Fruit fly (Drosophila melanogaster) whole organism, embryonic: ENCODE data around the gene CG31100.

Experiments used
- Atf-2 ChIP-seq: fragments of 200-800 bp; sonication (Bioruptor generic); optimal IDR thresholded peaks from 2 replicates; lab custom pipeline; 2016; ENCODE audit warnings: missing biosample characterization, missing genetic modification characterization
- Bteb2 ChIP-seq: fragments of 200-800 bp; sonication (Bioruptor generic); optimal IDR thresholded peaks from 2 replicates; lab custom pipeline; 2016; ENCODE audit warnings: missing biosample characterization, missing genetic modification characterization
- CG10979 ChIP-seq: fragments of 200-800 bp; sonication (Bioruptor generic); optimal IDR thresholded peaks from 2 replicates; lab custom pipeline; 2018; ENCODE audit warnings: missing biosample characterization, mild to moderate bottlenecking, missing genetic modification characterization, moderate library complexity
- CG11504 ChIP-seq: fragments of 200-800 bp; sonication (Bioruptor generic); optimal IDR thresholded peaks from 3 replicates; lab custom pipeline; 2019; ENCODE audit warnings: missing biosample characterization, mild to moderate bottlenecking, missing genetic modification characterization, moderate library complexity
- CG12391 ChIP-seq: fragments of 200-800 bp; sonication (Bioruptor generic); optimal IDR thresholded peaks from 3 replicates; lab custom pipeline; 2018; ENCODE audit warnings: missing biosample characterization, mild to moderate bottlenecking, missing genetic modification characterization, moderate library complexity
- CG14050 ChIP-seq: fragments of 200-800 bp; sonication (Bioruptor generic); IDR thresholded peaks from 3 replicates; pipeline ENCODE4 v1.3.6; 2022; ENCODE audit warnings: missing biosample characterization, missing genetic modification characterization
- CG14965 ChIP-seq: fragments of 200-800 bp; sonication (Bioruptor generic); optimal IDR thresholded peaks from 2 replicates; lab custom pipeline; 2016; ENCODE audit warnings: missing biosample characterization, missing genetic modification characterization, borderline replicate concordance
- CG17328 ChIP-seq: fragments of 200-800 bp; sonication (Bioruptor generic); IDR thresholded peaks from 2 replicates; pipeline ENCODE4 v1.3.6; 2022; ENCODE audit warnings: missing biosample characterization, missing genetic modification characterization
- CG17361 ChIP-seq: fragments of 200-800 bp; sonication (Bioruptor generic); IDR thresholded peaks from 3 replicates; pipeline ENCODE4 v1.3.6; 2022; ENCODE audit warnings: missing biosample characterization, missing genetic modification characterization
- CG2712 ChIP-seq: fragments of 200-800 bp; optimal IDR thresholded peaks from 3 replicates; lab custom pipeline; 2019; ENCODE audit warnings: missing biosample characterization, mild to moderate bottlenecking, missing genetic modification characterization, moderate library complexity
- CG2889 ChIP-seq: fragments of 200-800 bp; sonication (Bioruptor generic); IDR thresholded peaks from 3 replicates; pipeline ENCODE4 v1.3.6; 2022; ENCODE audit warnings: missing biosample characterization, missing genetic modification characterization
- CG34422 ChIP-seq: fragments of 200-800 bp; sonication (Bioruptor generic); IDR thresholded peaks from 3 replicates; pipeline ENCODE4 v1.3.6; 2022; ENCODE audit warnings: missing biosample characterization, missing genetic modification characterization
- CG3847 ChIP-seq: fragments of 200-800 bp; sonication (Bioruptor generic); IDR thresholded peaks from 2 replicates; pipeline ENCODE4 v1.3.6; 2022; ENCODE audit warnings: missing biosample characterization, missing genetic modification characterization
- CG4360 ChIP-seq: fragments of 200-800 bp; sonication (Bioruptor generic); IDR thresholded peaks from 2 replicates; pipeline ENCODE4 v1.3.6; 2022; ENCODE audit warnings: missing biosample characterization, missing genetic modification characterization
- CG7357 ChIP-seq: fragments of 200-800 bp; sonication (Bioruptor generic); IDR thresholded peaks from 3 replicates; pipeline ENCODE4 v1.3.6; 2022; ENCODE audit warnings: missing biosample characterization, missing genetic modification characterization
- CG7839 ChIP-seq: fragments of 200-800 bp; sonication (Bioruptor generic); optimal IDR thresholded peaks from 3 replicates; lab custom pipeline; 2018; ENCODE audit warnings: missing biosample characterization, mild to moderate bottlenecking, missing genetic modification characterization, moderate library complexity
- CG7987 ChIP-seq: fragments of 200-800 bp; sonication (Bioruptor generic); optimal IDR thresholded peaks from 2 replicates; lab custom pipeline; 2018; ENCODE audit warnings: missing biosample characterization, mild to moderate bottlenecking, missing genetic modification characterization, moderate library complexity
- CG9932 ChIP-seq: fragments of 200-800 bp; sonication (Bioruptor generic); IDR thresholded peaks from 2 replicates; pipeline ENCODE4 v1.3.6; 2022; ENCODE audit warnings: missing biosample characterization, missing genetic modification characterization
- D ChIP-seq, 2 experiments: fragments of 200-800 bp in 1 of 2; fragments of >200 bp in 1 of 2; sonication (Bioruptor generic) in 1 of 2; optimal IDR thresholded peaks; 2 replicates in 1 of 2; 3 replicates in 1 of 2; lab custom pipeline; 2017; ENCODE audit warnings: mild to moderate bottlenecking in 1 of 2, missing biosample characterization in 1 of 2, missing genetic modification characterization in 1 of 2, missing genetic modification reagents in 1 of 2
- Deaf1 ChIP-seq: fragments of 200-800 bp; optimal IDR thresholded peaks from 3 replicates; lab custom pipeline; 2019; ENCODE audit warnings: missing biosample characterization, mild to moderate bottlenecking, missing genetic modification characterization, moderate library complexity
- Hr51 ChIP-seq, 2 experiments: fragments of 200-800 bp; sonication (Bioruptor generic); optimal IDR thresholded peaks; 2 replicates in 1 of 2; 3 replicates in 1 of 2; lab custom pipeline; 2016 to 2018; ENCODE audit warnings: missing biosample characterization in 2 of 2, missing genetic modification characterization in 2 of 2, mild to moderate bottlenecking in 1 of 2, moderate library complexity in 1 of 2
- Max ChIP-seq: fragments of 200-800 bp; sonication (Bioruptor generic); optimal IDR thresholded peaks from 2 replicates; lab custom pipeline; 2016; ENCODE audit warnings: missing biosample characterization, mild to moderate bottlenecking, missing genetic modification characterization
- Oli ChIP-seq: fragments of 200-800 bp; sonication (Bioruptor generic); optimal IDR thresholded peaks from 2 replicates; lab custom pipeline; 2018; ENCODE audit warnings: missing biosample characterization, mild to moderate bottlenecking, missing genetic modification characterization, moderate library complexity
- Ptx1 ChIP-seq: fragments of 200-800 bp; sonication (Bioruptor generic); IDR thresholded peaks from 2 replicates; pipeline ENCODE4 v1.3.6; 2022; ENCODE audit warnings: missing biosample characterization, missing genetic modification characterization
- Trl ChIP-seq, 3 experiments: fragments of >200 bp in 2 of 3; fragments of 200-800 bp in 1 of 3; sonication (Bioruptor generic) in 1 of 3; optimal IDR thresholded peaks; 2 replicates in 1 of 3; 3 replicates in 2 of 3; lab custom pipeline; 2016 to 2017; ENCODE audit warnings: missing biosample characterization in 1 of 3, missing genetic modification characterization in 1 of 3
- Xrp1 ChIP-seq: fragments of 200-800 bp; sonication (Bioruptor generic); IDR thresholded peaks from 2 replicates; pipeline ENCODE4 v1.3.6; 2022; ENCODE audit warnings: missing biosample characterization, missing genetic modification characterization
- bbx ChIP-seq: fragments of 200-800 bp; sonication (Bioruptor generic); IDR thresholded peaks from 2 replicates; pipeline ENCODE4 v1.3.6; 2022; ENCODE audit warnings: missing biosample characterization, missing genetic modification characterization; ENCODE audit not compliant: partially characterized antibody
- bsh ChIP-seq, 2 experiments: fragments of 200-800 bp; sonication (Bioruptor generic); optimal IDR thresholded peaks; 2 replicates each; lab custom pipeline; 2017 to 2018; ENCODE audit warnings: mild to moderate bottlenecking in 2 of 2, missing biosample characterization in 2 of 2, missing genetic modification characterization in 2 of 2, moderate library complexity in 1 of 2
- caup ChIP-seq: fragments of 200-800 bp; sonication (Bioruptor generic); optimal IDR thresholded peaks from 3 replicates; lab custom pipeline; 2017; ENCODE audit warnings: missing biosample characterization, mild to moderate bottlenecking, missing genetic modification characterization, moderate library complexity; ENCODE audit not compliant: severe bottlenecking
- chn ChIP-seq: fragments of 200-800 bp; sonication (Bioruptor generic); optimal IDR thresholded peaks from 2 replicates; lab custom pipeline; 2016; ENCODE audit warnings: missing biosample characterization, missing genetic modification characterization
- dmrt99B ChIP-seq: fragments of 200-800 bp; sonication (Bioruptor generic); optimal IDR thresholded peaks from 2 replicates; lab custom pipeline; 2018; ENCODE audit warnings: missing biosample characterization, mild to moderate bottlenecking, missing genetic modification characterization, moderate library complexity
- dpn ChIP-seq, 2 experiments: fragments of 200-800 bp; sonication (Bioruptor generic); optimal IDR thresholded peaks; 3 replicates each; lab custom pipeline; 2016; ENCODE audit warnings: missing biosample characterization in 2 of 2, missing genetic modification characterization in 2 of 2
- gce ChIP-seq: fragments of 200-800 bp; sonication (Bioruptor generic); IDR thresholded peaks from 3 replicates; pipeline ENCODE4 v1.3.6; 2022; ENCODE audit warnings: missing biosample characterization, missing genetic modification characterization
- grau ChIP-seq: fragments of 200-800 bp; optimal IDR thresholded peaks from 3 replicates; lab custom pipeline; 2019; ENCODE audit warnings: missing biosample characterization, mild to moderate bottlenecking, missing genetic modification characterization, moderate library complexity
- jumu ChIP-seq: fragments of 200-800 bp; sonication (Bioruptor generic); optimal IDR thresholded peaks from 3 replicates; lab custom pipeline; 2016; ENCODE audit warnings: missing biosample characterization, missing genetic modification characterization
- kni ChIP-seq: fragments of 200-800 bp; sonication (Bioruptor generic); optimal IDR thresholded peaks from 3 replicates; lab custom pipeline; 2017; ENCODE audit warnings: mild to moderate bottlenecking, missing biosample characterization, missing genetic modification reagents, missing genetic modification characterization
- lbe ChIP-seq: fragments of 200-800 bp; sonication (Bioruptor generic); optimal IDR thresholded peaks from 2 replicates; lab custom pipeline; 2016; ENCODE audit warnings: missing biosample characterization, mild to moderate bottlenecking, missing genetic modification characterization
- lola ChIP-seq, 3 experiments: fragments of >200 bp in 2 of 3; fragments of 200-800 bp in 1 of 3; sonication (Bioruptor generic) in 1 of 3; optimal IDR thresholded peaks; 2 replicates each; lab custom pipeline; 2017 to 2019; ENCODE audit warnings: missing biosample characterization in 3 of 3, missing genetic modification characterization in 3 of 3, mild to moderate bottlenecking in 1 of 3, moderate library complexity in 1 of 3
- pzg ChIP-seq: fragments of 200-800 bp; sonication (Bioruptor generic); optimal IDR thresholded peaks from 3 replicates; lab custom pipeline; 2018; ENCODE audit warnings: missing biosample characterization, mild to moderate bottlenecking, missing genetic modification characterization, moderate library complexity
- row ChIP-seq: fragments of 200-800 bp; sonication (Bioruptor generic); IDR thresholded peaks from 3 replicates; pipeline ENCODE4 v1.3.6; 2022; ENCODE audit warnings: missing biosample characterization, missing genetic modification characterization
- sens ChIP-seq: fragments of 200-800 bp; sonication (Bioruptor generic); peaks from one replicate; lab custom pipeline; 2016; ENCODE audit warnings: missing biosample characterization, missing genetic modification characterization
- so ChIP-seq: fragments of 200-800 bp; sonication (Bioruptor generic); IDR thresholded peaks from 3 replicates; pipeline ENCODE4 v1.3.6; 2022; ENCODE audit warnings: missing biosample characterization, missing genetic modification characterization
- sug ChIP-seq: fragments of 200-800 bp; optimal IDR thresholded peaks from 2 replicates; lab custom pipeline; 2019; ENCODE audit warnings: missing biosample characterization, mild to moderate bottlenecking, missing genetic modification characterization, moderate library complexity
- tio ChIP-seq: fragments of 200-800 bp; sonication (Bioruptor generic); optimal IDR thresholded peaks from 2 replicates; lab custom pipeline; 2017; ENCODE audit warnings: missing biosample characterization, missing genetic modification characterization, inconsistent platforms
- unpg ChIP-seq: fragments of 200-800 bp; sonication (Bioruptor generic); optimal IDR thresholded peaks from 3 replicates; lab custom pipeline; 2018; ENCODE audit warnings: missing biosample characterization, mild to moderate bottlenecking, missing genetic modification characterization, moderate library complexity
- vvl ChIP-seq: fragments of 200-800 bp; sonication (Bioruptor generic); IDR thresholded peaks from 2 replicates; pipeline ENCODE4 v1.3.6; 2022; ENCODE audit warnings: missing biosample characterization, missing genetic modification characterization

The CG31100 gene

DNA sequence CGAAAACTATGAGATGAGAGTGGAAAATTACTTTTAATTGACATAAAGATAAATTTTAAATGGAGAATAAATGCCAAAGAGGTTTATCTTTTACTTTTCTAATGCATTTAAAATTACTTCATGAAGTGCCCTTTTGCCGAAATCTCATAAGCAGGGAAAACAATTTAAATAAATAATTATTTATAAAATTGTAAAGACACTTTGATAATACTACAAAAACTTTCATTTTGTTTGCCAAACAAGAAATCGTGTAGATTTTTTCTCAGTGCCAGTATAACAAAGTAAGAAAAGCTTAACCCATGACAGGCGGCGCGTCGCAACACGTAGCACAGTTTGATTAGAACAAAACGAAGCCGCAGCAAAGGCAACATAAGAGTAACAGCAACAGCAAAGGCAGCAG is 54.6 kb downstream of the CG31100 start (continued):
- TF ChIP-seq lola (GFP tag; optimal IDR thresholded peaks at IDR 0.05; lab: Kevin White, UChicago) (peak in 1 of 3 experiments; percentile 4), gce (GFP tag; lab: Robert Waterston, UW) (no peak), CG7357 (GFP tag; lab: Robert Waterston, UW) (no peak), so (GFP tag; lab: Robert Waterston, UW) (no peak), pzg (GFP tag; lab: Kevin White, UChicago) (no peak), vvl (GFP tag; lab: Robert Waterston, UW) (no peak), CG14965 (GFP tag; lab: Kevin White, UChicago) (no peak), CG14050 (GFP tag; lab: Robert Waterston, UW) (no peak), grau (tag; lab: Kevin White, UChicago) (no peak), Xrp1 (GFP tag; lab: Robert Waterston, UW) (peak; percentile 17; the same call in 1 of the 2 replicates), Ptx1 (GFP tag; lab: Robert Waterston, UW) (no peak), Max (GFP tag; lab: Kevin White, UChicago) (no peak), CG9932 (GFP tag; lab: Robert Waterston, UW) (no peak), Trl (optimal IDR thresholded peaks at IDR 0.05; lab: Kevin White, UChicago) (no peak), Trl (GFP tag; optimal IDR thresholded peaks at IDR 0.05; lab: Kevin White, UChicago) (no peak), CG3847 (GFP tag; lab: Robert Waterston, UW) (no peak), CG17328 (GFP tag; lab: Robert Waterston, UW) (0 out of 2 replicates have a peak, but pooled peaks have one; percentile 10), CG11504 (tag; lab: Kevin White, UChicago) (no peak), lbe (GFP tag; lab: Kevin White, UChicago) (no peak), Atf-2 (GFP tag; lab: Kevin White, UChicago) (no peak), sug (tag; lab: Kevin White, UChicago) (no peak), bbx (GFP tag; lab: Robert Waterston, UW) (no peak), caup (GFP tag; lab: Kevin White, UChicago) (no peak), CG2889 (no peak), jumu (GFP tag; lab: Kevin White, UChicago) (no peak)

- TF ChIP-seq Deaf1 (peak; percentile 26), row (GFP tag; lab: Robert Waterston, UW) (0 out of 3 replicates have a peak, but pooled peaks have one; percentile 17), Hr51 (GFP tag; optimal IDR thresholded peaks at IDR 0.05; lab: Kevin White, UChicago) (peak in 1 of 2 experiments; percentile 33), CG11504 (tag; lab: Kevin White, UChicago) (peak; percentile 58), bsh (GFP tag; optimal IDR thresholded peaks at IDR 0.05; lab: Kevin White, UChicago) (peak in 1 of 2 experiments; percentile 41), CG7839 (tag; lab: Kevin White, UChicago) (peak; percentile 39), Oli (tag; lab: Kevin White, UChicago) (peak; percentile 11), CG34422 (GFP tag; lab: Robert Waterston, UW) (0 out of 3 replicates have a peak, but pooled peaks have one; percentile 12), D (optimal IDR thresholded peaks at IDR 0.05; lab: Kevin White, UChicago) (no peak), D (GFP tag; optimal IDR thresholded peaks at IDR 0.05; lab: Kevin White, UChicago) (peak; percentile 3), tio (GFP tag; lab: Kevin White, UChicago) (no peak), CG17361 (0 out of 3 replicates have a peak, but pooled peaks have one; percentile 30), CG2712 (tag; lab: Kevin White, UChicago) (peak; percentile 52), dmrt99B (tag; lab: Kevin White, UChicago) (peak; percentile 54), CG4360 (GFP tag; lab: Robert Waterston, UW) (peak; percentile 73), chn (GFP tag; lab: Kevin White, UChicago) (no peak), grau (tag; lab: Kevin White, UChicago) (peak; percentile 15), CG7987 (no peak), kni (GFP tag; lab: Kevin White, UChicago) (peak; percentile 86), sens (GFP tag; lab: Kevin White, UChicago) (no peak), CG10979 (tag; lab: Kevin White, UChicago) (peak; percentile 50), CG12391 (tag; lab: Kevin White, UChicago) (peak; percentile 17), unpg (GFP tag; lab: Kevin White, UChicago) (peak; percentile 19), dpn (GFP tag; optimal IDR thresholded peaks at IDR 0.05; lab: Kevin White, UChicago) (no peak), Bteb2 (no peak)
These were observed 55.6 kb downstream of the CG31100 start for dm6 chr3R:8947757-8948428.
